Worm (Caenorhabditis elegans): ENCODE results near the gene ZC487.1.

ce11 chrV:6751493-6752100, 24.3 kb downstream of the ZC487.1 start:
- TF ChIP-seq dao-5 (tag; optimal IDR thresholded peaks at IDR 0.05) (no peak), him-1 (tag; optimal IDR thresholded peaks at IDR 0.05) (no peak)

Data from whole organism, L4/young adult.